Fruit fly (Drosophila melanogaster) whole organism, embryonic: Measurements from ENCODE around the gene CG7943.
A peak's percentile ranks its signal among the peaks of the same experiment; 100 is the strongest.

Source experiments
- Aef1 ChIP-seq: fragments of 200-800 bp; sonication (Bioruptor generic); IDR thresholded peaks from 3 replicates; pipeline ENCODE4 v1.3.6; 2022; ENCODE audit warnings: missing biosample characterization, missing genetic modification characterization
- Antp ChIP-seq: fragments of 200-800 bp; sonication (Bioruptor generic); optimal IDR thresholded peaks from 3 replicates; lab custom pipeline; 2016; ENCODE audit warnings: missing biosample characterization, missing genetic modification characterization
- Atf-2 ChIP-seq: fragments of 200-800 bp; sonication (Bioruptor generic); optimal IDR thresholded peaks from 2 replicates; lab custom pipeline; 2016; ENCODE audit warnings: missing biosample characterization, missing genetic modification characterization
- Atf3 ChIP-seq: fragments of 200-800 bp; sonication (Bioruptor generic); optimal IDR thresholded peaks from 3 replicates; lab custom pipeline; 2016; ENCODE audit warnings: missing biosample characterization, missing genetic modification characterization
- Atf6 ChIP-seq: fragments of 200-800 bp; sonication (Bioruptor generic); IDR thresholded peaks from 2 replicates; pipeline ENCODE4 v1.3.6; 2022; ENCODE audit warnings: missing biosample characterization, missing genetic modification characterization
- B-H2 ChIP-seq: fragments of 200-800 bp; sonication (Bioruptor generic); optimal IDR thresholded peaks from 2 replicates; lab custom pipeline; 2018; ENCODE audit warnings: missing biosample characterization, mild to moderate bottlenecking, missing genetic modification characterization
- BEAF-32 ChIP-seq: fragments of 200-800 bp; sonication (Bioruptor generic); optimal IDR thresholded peaks from 3 replicates; lab custom pipeline; 2017; ENCODE audit warnings: missing biosample characterization, missing genetic modification characterization, mild to moderate bottlenecking, moderate library complexity, missing genetic modification reagents
- CG10462 ChIP-seq: fragments of 200-800 bp; sonication (Bioruptor generic); optimal IDR thresholded peaks from 2 replicates; lab custom pipeline; 2016; ENCODE audit warnings: missing biosample characterization, missing genetic modification characterization
- CG10565 ChIP-seq: fragments of 200-800 bp; sonication (Bioruptor generic); optimal IDR thresholded peaks from 3 replicates; lab custom pipeline; 2016; ENCODE audit warnings: missing biosample characterization, mild to moderate bottlenecking, missing genetic modification characterization
- CG13894 ChIP-seq: fragments of 200-800 bp; sonication (Bioruptor generic); optimal IDR thresholded peaks from 3 replicates; lab custom pipeline; 2018; ENCODE audit warnings: missing biosample characterization, mild to moderate bottlenecking, missing genetic modification characterization, moderate library complexity
- CG14014 ChIP-seq: fragments of 200-800 bp; sonication (Bioruptor generic); IDR thresholded peaks from 2 replicates; pipeline ENCODE4 v1.3.6; 2022; ENCODE audit warnings: missing biosample characterization, missing genetic modification characterization
- CG1603 ChIP-seq: fragments of 200-800 bp; sonication (Bioruptor generic); optimal IDR thresholded peaks from 2 replicates; lab custom pipeline; 2019; ENCODE audit warnings: missing biosample characterization, mild to moderate bottlenecking, missing genetic modification characterization, moderate library complexity
- CG3163 ChIP-seq: fragments of 200-800 bp; sonication (Bioruptor generic); optimal IDR thresholded peaks from 3 replicates; lab custom pipeline; 2016; ENCODE audit warnings: missing biosample characterization, missing genetic modification characterization
- CG6175 ChIP-seq: fragments of 200-800 bp; sonication (Bioruptor generic); IDR thresholded peaks from 3 replicates; pipeline ENCODE4 v1.3.6; 2022; ENCODE audit warnings: missing biosample characterization, missing genetic modification characterization
- CG7271 ChIP-seq: fragments of 200-800 bp; sonication (Bioruptor generic); optimal IDR thresholded peaks from 2 replicates; lab custom pipeline; 2018; ENCODE audit warnings: missing biosample characterization, mild to moderate bottlenecking, missing genetic modification characterization, moderate library complexity
- CG7556 ChIP-seq: fragments of 200-800 bp; sonication (Bioruptor generic); optimal IDR thresholded peaks from 2 replicates; lab custom pipeline; 2017; ENCODE audit warnings: missing biosample characterization, mild to moderate bottlenecking, missing genetic modification characterization
- CG7745 ChIP-seq: fragments of 200-800 bp; sonication (Bioruptor generic); optimal IDR thresholded peaks from 2 replicates; lab custom pipeline; 2018; ENCODE audit warnings: missing biosample characterization, mild to moderate bottlenecking, missing genetic modification characterization, moderate library complexity
- CG9609 ChIP-seq: fragments of 200-800 bp; sonication (Bioruptor generic); optimal IDR thresholded peaks from 3 replicates; lab custom pipeline; 2016; ENCODE audit warnings: missing biosample characterization, missing genetic modification characterization
- Chrac-16 ChIP-seq: fragments of 200-800 bp; sonication (Bioruptor generic); optimal IDR thresholded peaks from 3 replicates; lab custom pipeline; 2016; ENCODE audit warnings: missing biosample characterization, missing genetic modification characterization
- Dip3 ChIP-seq: fragments of 200-800 bp; sonication (Bioruptor generic); optimal IDR thresholded peaks from 3 replicates; lab custom pipeline; 2016; ENCODE audit warnings: missing biosample characterization, missing genetic modification characterization
- Dp ChIP-seq: fragments of 200-800 bp; sonication (Bioruptor generic); optimal IDR thresholded peaks from 2 replicates; lab custom pipeline; 2018; ENCODE audit warnings: missing biosample characterization, mild to moderate bottlenecking, missing genetic modification characterization, moderate library complexity
- Elba2 ChIP-seq: fragments of 200-800 bp; sonication (Bioruptor generic); optimal IDR thresholded peaks from 3 replicates; lab custom pipeline; 2016; ENCODE audit warnings: missing biosample characterization, missing genetic modification characterization
- Hr3 ChIP-seq: fragments of 200-800 bp; sonication (Bioruptor generic); optimal IDR thresholded peaks from 3 replicates; lab custom pipeline; 2016; ENCODE audit warnings: missing biosample characterization, missing genetic modification characterization
- Jarid2 ChIP-seq: fragments of 200-800 bp; sonication (Bioruptor generic); optimal IDR thresholded peaks from 3 replicates; lab custom pipeline; 2017; ENCODE audit warnings: mild to moderate bottlenecking, missing biosample characterization, missing genetic modification reagents, missing genetic modification characterization
- Myb ChIP-seq: fragments of 200-800 bp; sonication (Bioruptor generic); optimal IDR thresholded peaks from 2 replicates; lab custom pipeline; 2016; ENCODE audit warnings: missing biosample characterization, missing genetic modification characterization
- NFAT ChIP-seq: fragments of 200-800 bp; sonication (Bioruptor generic); IDR thresholded peaks from 2 replicates; pipeline ENCODE4 v1.3.6; 2022; ENCODE audit warnings: missing biosample characterization, missing genetic modification characterization
- Nf-YC ChIP-seq: fragments of 200-800 bp; optimal IDR thresholded peaks from 3 replicates; lab custom pipeline; 2019; ENCODE audit warnings: missing biosample characterization, mild to moderate bottlenecking, missing genetic modification characterization, moderate library complexity
- YL-1 ChIP-seq: fragments of 200-800 bp; sonication (Bioruptor generic); optimal IDR thresholded peaks from 3 replicates; lab custom pipeline; 2017; ENCODE audit warnings: missing biosample characterization, mild to moderate bottlenecking, missing genetic modification characterization
- chinmo ChIP-seq: fragments of 200-800 bp; sonication (Bioruptor generic); IDR thresholded peaks from 4 replicates; pipeline ENCODE4 v1.3.6; 2022; ENCODE audit warnings: missing biosample characterization, missing genetic modification characterization; ENCODE audit not compliant: partially characterized antibody
- dan ChIP-seq: fragments of 200-800 bp; sonication (Bioruptor generic); IDR thresholded peaks from 2 replicates; pipeline ENCODE4 v1.3.6; 2022; ENCODE audit warnings: missing biosample characterization, missing genetic modification characterization
- gfzf ChIP-seq: fragments of 200-800 bp; sonication (Bioruptor generic); optimal IDR thresholded peaks from 2 replicates; lab custom pipeline; 2016; ENCODE audit warnings: missing biosample characterization, mild to moderate bottlenecking, missing genetic modification characterization, moderate library complexity
- grau ChIP-seq: fragments of 200-800 bp; optimal IDR thresholded peaks from 3 replicates; lab custom pipeline; 2019; ENCODE audit warnings: missing biosample characterization, mild to moderate bottlenecking, missing genetic modification characterization, moderate library complexity
- gt ChIP-seq: fragments of 200-800 bp; sonication (Bioruptor generic); IDR thresholded peaks from 2 replicates; pipeline ENCODE4 v1.3.6; 2022; ENCODE audit warnings: missing biosample characterization, missing genetic modification characterization
- insv ChIP-seq, 2 experiments: fragments of 200-800 bp; sonication (Bioruptor generic); optimal IDR thresholded peaks; 3 replicates each; lab custom pipeline; 2016 to 2018; ENCODE audit warnings: missing biosample characterization in 2 of 2, missing genetic modification characterization in 2 of 2
- jing ChIP-seq: fragments of 200-800 bp; sonication (Bioruptor generic); optimal IDR thresholded peaks from 2 replicates; lab custom pipeline; 2018; ENCODE audit warnings: missing biosample characterization, mild to moderate bottlenecking, missing genetic modification characterization
- kay ChIP-seq: fragments of 200-800 bp; sonication (Bioruptor generic); optimal IDR thresholded peaks from 2 replicates; lab custom pipeline; 2016; ENCODE audit warnings: missing biosample characterization, missing genetic modification characterization
- lilli ChIP-seq: fragments of 200-800 bp; sonication (Bioruptor generic); optimal IDR thresholded peaks from 3 replicates; lab custom pipeline; 2016; ENCODE audit warnings: missing biosample characterization, missing genetic modification characterization
- nerfin-1 ChIP-seq: fragments of 200-800 bp; sonication (Bioruptor generic); optimal IDR thresholded peaks from 3 replicates; lab custom pipeline; 2019; ENCODE audit warnings: missing biosample characterization, mild to moderate bottlenecking, missing genetic modification characterization, moderate library complexity
- onecut ChIP-seq: fragments of 200-800 bp; sonication (Bioruptor generic); IDR thresholded peaks from 2 replicates; pipeline ENCODE4 v1.3.6; 2022; ENCODE audit warnings: missing biosample characterization, missing genetic modification characterization
- phol ChIP-seq: fragments of 200-800 bp; sonication (Bioruptor generic); optimal IDR thresholded peaks from 3 replicates; lab custom pipeline; 2018; ENCODE audit warnings: missing biosample characterization, mild to moderate bottlenecking, missing genetic modification characterization, moderate library complexity
- rib ChIP-seq: fragments of 200-800 bp; sonication (Bioruptor generic); IDR thresholded peaks from 2 replicates; pipeline ENCODE4 v1.3.6; 2022; ENCODE audit warnings: missing biosample characterization, missing genetic modification characterization
- sens ChIP-seq: fragments of 200-800 bp; sonication (Bioruptor generic); peaks from one replicate; lab custom pipeline; 2016; ENCODE audit warnings: missing biosample characterization, missing genetic modification characterization
- slbo ChIP-seq: fragments of 200-800 bp; sonication (Bioruptor generic); IDR thresholded peaks from 2 replicates; pipeline ENCODE4 v1.3.6; 2022; ENCODE audit warnings: missing biosample characterization, missing genetic modification characterization
- tgo ChIP-seq: fragments of 200-800 bp; sonication (Bioruptor generic); IDR thresholded peaks from 3 replicates; pipeline ENCODE4 v1.3.6; 2022; ENCODE audit warnings: missing biosample characterization, missing genetic modification characterization
- trem ChIP-seq: fragments of 200-800 bp; optimal IDR thresholded peaks from 3 replicates; lab custom pipeline; 2019; ENCODE audit warnings: missing biosample characterization, mild to moderate bottlenecking, missing genetic modification characterization, moderate library complexity
- ttk ChIP-seq: fragments of 200-800 bp; sonication (Bioruptor generic); IDR thresholded peaks from 2 replicates; pipeline ENCODE4 v2.1.2; 2022; ENCODE audit warnings: missing biosample characterization, missing genetic modification characterization
- unpg ChIP-seq: fragments of 200-800 bp; sonication (Bioruptor generic); optimal IDR thresholded peaks from 3 replicates; lab custom pipeline; 2018; ENCODE audit warnings: missing biosample characterization, mild to moderate bottlenecking, missing genetic modification characterization, moderate library complexity
- wdn ChIP-seq: fragments of 200-800 bp; sonication (Bioruptor generic); IDR thresholded peaks from 2 replicates; pipeline ENCODE4 v1.3.6; 2022; ENCODE audit warnings: missing biosample characterization, missing genetic modification characterization
- z ChIP-seq: fragments of 200-800 bp; sonication (Bioruptor generic); IDR thresholded peaks from 3 replicates; pipeline ENCODE4 v1.3.6; 2022; ENCODE audit warnings: missing biosample characterization, missing genetic modification characterization
- zen ChIP-seq: fragments of 200-800 bp; sonication (Bioruptor generic); optimal IDR thresholded peaks from 3 replicates; lab custom pipeline; 2018; ENCODE audit warnings: missing biosample characterization, mild to moderate bottlenecking, missing genetic modification characterization, moderate library complexity
- zfh2 ChIP-seq: fragments of 200-800 bp; sonication (Bioruptor generic); optimal IDR thresholded peaks from 2 replicates; lab custom pipeline; 2016; ENCODE audit warnings: missing biosample characterization, missing genetic modification characterization

Gene CG7943

DNA sequence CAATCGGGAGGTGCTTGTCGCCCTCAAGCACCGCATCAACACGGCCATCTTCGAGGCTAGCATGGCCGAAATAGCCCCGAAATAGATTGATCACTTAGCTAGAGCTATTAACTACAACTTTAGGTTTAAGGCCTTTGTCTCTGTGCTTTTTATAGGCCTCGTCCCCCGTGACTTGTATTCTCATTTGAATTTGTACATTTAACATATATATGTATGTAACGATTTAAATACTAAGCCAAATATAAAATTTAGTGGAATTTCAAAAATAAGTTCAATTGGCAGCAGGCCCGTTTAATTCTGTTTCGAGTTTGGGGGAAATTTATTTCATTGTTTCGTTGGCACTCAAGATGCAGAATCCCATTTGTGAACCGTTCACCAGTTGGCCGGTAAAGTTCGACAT is 46.8 kb upstream of the CG7943 start, which contains the start of gene CG34298:
Gene CG34298, plus strand, starts transcription at position 301 of the 400 bp plus-strand sequence.
- TF ChIP-seq slbo (GFP tag; lab: Robert Waterston, UW): no peak
- TF ChIP-seq Hr3 (GFP tag; lab: Kevin White, UChicago): no peak
- no peak for TF ChIP-seq CG13894 (tag; lab: Kevin White, UChicago)
- TF ChIP-seq kay (GFP tag; lab: Kevin White, UChicago): no peak
- no peak for TF ChIP-seq Antp (GFP tag; lab: Kevin White, UChicago)
- no peak for TF ChIP-seq CG7556 (GFP tag; lab: Kevin White, UChicago)
- no peak for TF ChIP-seq Dp (GFP tag; lab: Kevin White, UChicago)
- TF ChIP-seq Atf-2 (GFP tag; lab: Kevin White, UChicago): no peak
- no peak for TF ChIP-seq zfh2
- no peak for TF ChIP-seq sens (GFP tag; lab: Kevin White, UChicago)
- no peak for TF ChIP-seq CG7745 (tag; lab: Kevin White, UChicago)
- no peak for TF ChIP-seq Aef1 (GFP tag; lab: Robert Waterston, UW)
- TF ChIP-seq Chrac-16 (GFP tag; lab: Kevin White, UChicago): no peak
- TF ChIP-seq Dip3 (GFP tag; lab: Kevin White, UChicago): no peak
- TF ChIP-seq dan: no peak
- no peak for TF ChIP-seq Atf6 (GFP tag; lab: Robert Waterston, UW)
- TF ChIP-seq, all 482 proteins: peak for 0

dm6 chr3R:30000286-30000685 is 46.0 kb upstream of the CG7943 start, which contains the start of gene Tace:
Gene Tace (plus strand): TSS chr3R:30000530.
- TF ChIP-seq tgo (GFP tag; lab: Robert Waterston, UW) (no peak), B-H2 (GFP tag; lab: Kevin White, UChicago) (no peak), CG9609 (GFP tag; lab: Kevin White, UChicago) (no peak), chinmo (GFP tag; lab: Robert Waterston, UW) (0 out of 4 replicates have a peak, but pooled peaks have one; percentile 20), YL-1 (GFP tag; lab: Kevin White, UChicago) (peak; percentile 5), gfzf (GFP tag; lab: Kevin White, UChicago) (peak; percentile 67), CG14014 (GFP tag; lab: Robert Waterston, UW) (no peak), Atf3 (GFP tag; lab: Kevin White, UChicago) (no peak), CG1603 (tag; lab: Kevin White, UChicago) (peak; percentile 16), CG3163 (GFP tag; lab: Kevin White, UChicago) (no peak), unpg (no peak), gt (GFP tag; lab: Robert Waterston, UW) (no peak), rib (no peak), trem (peak; percentile 31), lilli (no peak), zen (peak; percentile 48), Jarid2 (GFP tag; lab: Kevin White, UChicago) (no peak), z (GFP tag; lab: Robert Waterston, UW) (no peak), Myb (GFP tag; lab: Kevin White, UChicago) (peak; percentile 76), Elba2 (GFP tag; lab: Kevin White, UChicago) (peak; percentile 85), onecut (GFP tag; lab: Robert Waterston, UW) (peak; percentile 100), CG10462 (peak; percentile 95), ttk (GFP tag; lab: Robert Waterston, UW) (no peak), insv (GFP tag; optimal IDR thresholded peaks at IDR 0.05; lab: Kevin White, UChicago) (peak in 1 of 2 experiments; percentile 96), CG7271 (tag; lab: Kevin White, UChicago) (no peak), grau (tag; lab: Kevin White, UChicago) (no peak), wdn (GFP tag; lab: Robert Waterston, UW) (no peak), CG10565 (GFP tag; lab: Kevin White, UChicago) (no peak), Nf-YC (no peak), nerfin-1 (tag; lab: Kevin White, UChicago) (peak; percentile 30), phol (tag; lab: Kevin White, UChicago) (no peak), jing (GFP tag; lab: Kevin White, UChicago) (no peak), CG6175 (GFP tag; lab: Robert Waterston, UW) (no peak), NFAT (GFP tag; lab: Robert Waterston, UW) (no peak), BEAF-32 (GFP tag; lab: Kevin White, UChicago) (peak; percentile 7)
